Worm (Caenorhabditis elegans) whole organism, L3 larva: ENCODE data around the gene sra-29.

Experiments
- R02D3.7 ChIP-seq: fragments of 150-350 bp; optimal IDR thresholded peaks from 2 replicates; lab custom pipeline; 2014; ENCODE audit warnings: missing biosample characterization, missing genetic modification characterization
- ZK546.5 ChIP-seq: sonication (generic microtip); optimal IDR thresholded peaks from 2 replicates; lab custom pipeline; 2017; ENCODE audit warnings: missing biosample characterization, missing genetic modification characterization
- aly-2 ChIP-seq: fragments of 150-350 bp; optimal IDR thresholded peaks from 2 replicates; lab custom pipeline; 2014; ENCODE audit warnings: missing biosample characterization, missing genetic modification characterization
- ama-1 ChIP-seq: fragments of 150-350 bp; optimal IDR thresholded peaks from 2 replicates; lab custom pipeline; 2018
- ceh-28 ChIP-seq: fragments of 150-350 bp; optimal IDR thresholded peaks from 2 replicates; lab custom pipeline; 2014; ENCODE audit warnings: missing biosample characterization, missing genetic modification reagents, missing genetic modification characterization
- daf-12 ChIP-seq: fragments of 150-350 bp; optimal IDR thresholded peaks from 2 replicates; lab custom pipeline; 2014; ENCODE audit warnings: missing biosample characterization, missing genetic modification reagents, missing genetic modification characterization
- egl-5 ChIP-seq: fragments of 150-350 bp; optimal IDR thresholded peaks from 2 replicates; lab custom pipeline; 2017; ENCODE audit warnings: missing biosample characterization, missing genetic modification reagents, missing genetic modification characterization, inconsistent platforms
- elt-1 ChIP-seq: fragments of 150-350 bp; optimal IDR thresholded peaks from 2 replicates; lab custom pipeline; 2014; ENCODE audit warnings: missing biosample characterization, missing genetic modification characterization
- elt-2 ChIP-seq: sonication (generic microtip); optimal IDR thresholded peaks from 2 replicates; lab custom pipeline; 2016; ENCODE audit warnings: missing genetic modification reagents, mild to moderate bottlenecking, missing genetic modification characterization, missing compliant biosample characterization
- elt-3 ChIP-seq, 3 experiments: fragments of 150-350 bp in 1 of 3; sonication (generic microtip) in 2 of 3; optimal IDR thresholded peaks; 2 replicates in 2 of 3; 4 replicates in 1 of 3; lab custom pipeline; 2014 to 2017; ENCODE audit warnings: missing biosample characterization in 3 of 3, missing genetic modification characterization in 3 of 3
- fkh-10 ChIP-seq: sonication (generic microtip); optimal IDR thresholded peaks from 2 replicates; lab custom pipeline; 2017; ENCODE audit warnings: missing biosample characterization, missing genetic modification reagents, missing genetic modification characterization
- fos-1 ChIP-seq: fragments of 150-350 bp; optimal IDR thresholded peaks from 2 replicates; lab custom pipeline; 2014; ENCODE audit warnings: missing biosample characterization, missing genetic modification characterization
- hmg-11 ChIP-seq: sonication (generic microtip); optimal IDR thresholded peaks from 2 replicates; lab custom pipeline; 2016; ENCODE audit warnings: missing genetic modification characterization, missing compliant biosample characterization
- jun-1 ChIP-seq: fragments of 150-350 bp; optimal IDR thresholded peaks from 2 replicates; lab custom pipeline; 2014; ENCODE audit warnings: missing biosample characterization, missing genetic modification reagents, missing genetic modification characterization
- lin-39 ChIP-seq: fragments of 150-350 bp; optimal IDR thresholded peaks from 2 replicates; lab custom pipeline; 2018; ENCODE audit warnings: missing biosample characterization, missing genetic modification reagents, missing genetic modification characterization
- mml-1 ChIP-seq: fragments of 150-350 bp; sonication (generic microtip); optimal IDR thresholded peaks from 3 replicates; lab custom pipeline; 2014; ENCODE audit warnings: missing biosample characterization, missing genetic modification characterization
- nhr-11 ChIP-seq: fragments of 150-350 bp; optimal IDR thresholded peaks from 2 replicates; lab custom pipeline; 2014; ENCODE audit warnings: missing biosample characterization, missing genetic modification characterization
- nhr-12 ChIP-seq: fragments of 150-350 bp; optimal IDR thresholded peaks from 2 replicates; lab custom pipeline; 2014; ENCODE audit warnings: missing biosample characterization, missing genetic modification characterization
- nhr-23 ChIP-seq: fragments of 150-350 bp; optimal IDR thresholded peaks from 2 replicates; lab custom pipeline; 2014; ENCODE audit warnings: missing biosample characterization, missing genetic modification reagents, missing genetic modification characterization
- nhr-237 ChIP-seq: fragments of 150-350 bp; optimal IDR thresholded peaks from 2 replicates; lab custom pipeline; 2014; ENCODE audit warnings: missing biosample characterization, missing genetic modification characterization
- nhr-25 ChIP-seq: sonication (generic microtip); optimal IDR thresholded peaks from 2 replicates; lab custom pipeline; 2017; ENCODE audit warnings: missing biosample characterization, missing genetic modification characterization
- nhr-43 ChIP-seq: sonication (generic microtip); optimal IDR thresholded peaks from 2 replicates; lab custom pipeline; 2016; ENCODE audit warnings: mild to moderate bottlenecking, missing genetic modification characterization, missing compliant biosample characterization; ENCODE audit not compliant: poor library complexity, severe bottlenecking
- nhr-77 ChIP-seq: fragments of 150-350 bp; optimal IDR thresholded peaks from 2 replicates; lab custom pipeline; 2014; ENCODE audit warnings: missing biosample characterization, missing genetic modification characterization
- pha-4 ChIP-seq: fragments of 150-350 bp; optimal IDR thresholded peaks from 2 replicates; lab custom pipeline; 2014; ENCODE audit warnings: missing biosample characterization, missing genetic modification reagents, missing genetic modification characterization
- pqm-1 ChIP-seq: fragments of 150-350 bp; optimal IDR thresholded peaks from 2 replicates; lab custom pipeline; 2017; ENCODE audit warnings: missing biosample characterization, missing genetic modification characterization, inconsistent platforms
- sea-2 ChIP-seq: fragments of 150-350 bp; sonication (generic microtip); optimal IDR thresholded peaks from 4 replicates; lab custom pipeline; 2014; ENCODE audit warnings: missing biosample characterization, missing genetic modification reagents, missing genetic modification characterization
- snpc-4 ChIP-seq: fragments of 150-350 bp; optimal IDR thresholded peaks from 2 replicates; lab custom pipeline; 2014; ENCODE audit warnings: missing biosample characterization, missing genetic modification characterization
- unc-62 ChIP-seq: fragments of 150-350 bp; sonication (generic microtip); optimal IDR thresholded peaks from 4 replicates; lab custom pipeline; 2014; ENCODE audit warnings: missing biosample characterization, missing genetic modification reagents, missing genetic modification characterization
- zag-1 ChIP-seq: fragments of 150-350 bp; optimal IDR thresholded peaks from 2 replicates; lab custom pipeline; 2014; ENCODE audit warnings: missing biosample characterization, missing genetic modification characterization
- ztf-4 ChIP-seq: fragments of 150-350 bp; optimal IDR thresholded peaks from 2 replicates; lab custom pipeline; 2014; ENCODE audit warnings: missing biosample characterization, missing genetic modification characterization

The sra-29 gene

ce11 chrII:6597507-6597906 is 22.0 kb upstream of the sra-29 start:
- TF ChIP-seq jun-1 (tag; lab: Kevin White, UChicago) (no peak), nhr-77 (tag; lab: Kevin White, UChicago) (no peak), nhr-25 (tag; lab: Kevin White, UChicago) (no peak), ceh-28 (tag; lab: Kevin White, UChicago) (no peak), unc-62 (GFP tag; lab: Kevin White, UChicago) (no peak), sea-2 (GFP tag; lab: Kevin White, UChicago) (no peak), elt-1 (tag; lab: Kevin White, UChicago) (no peak), daf-12 (no peak), nhr-23 (tag; lab: Kevin White, UChicago) (no peak), fkh-10 (no peak), aly-2 (tag; lab: Kevin White, UChicago) (no peak), snpc-4 (tag; lab: Kevin White, UChicago) (no peak), egl-5 (tag; lab: Kevin White, UChicago) (no peak), hmg-11 (tag; lab: Kevin White, UChicago) (no peak), R02D3.7 (tag; lab: Kevin White, UChicago) (no peak), fos-1 (no peak), elt-2 (tag; lab: Kevin White, UChicago) (no peak), mml-1 (tag; lab: Kevin White, UChicago) (no peak), nhr-43 (tag; lab: Kevin White, UChicago) (no peak)

- no peak for TF ChIP-seq jun-1 (tag; lab: Kevin White, UChicago)
These were observed 18.6 kb upstream of the sra-29 start, which contains the start of gene aipr-1 for ce11 chrII:6594151-6594550. aipr-1 (minus strand) TSS chrII:6594251.

- TF ChIP-seq zag-1 (tag; lab: Kevin White, UChicago) (no peak), R02D3.7 (tag; lab: Kevin White, UChicago) (no peak), ztf-4 (no peak), nhr-25 (tag; lab: Kevin White, UChicago) (no peak), mml-1 (tag; lab: Kevin White, UChicago) (no peak), nhr-11 (tag; lab: Kevin White, UChicago) (no peak), nhr-43 (tag; lab: Kevin White, UChicago) (no peak), ZK546.5 (tag; lab: Kevin White, UChicago) (no peak), nhr-12 (tag; lab: Kevin White, UChicago) (no peak), nhr-237 (tag; lab: Kevin White, UChicago) (no peak), nhr-77 (tag; lab: Kevin White, UChicago) (no peak), lin-39 (tag; lab: Kevin White, UChicago) (no peak), fkh-10 (no peak), pqm-1 (tag; lab: Kevin White, UChicago) (no peak)
These were observed 16.7 kb upstream of the sra-29 start, which contains the start of gene C56C10.9 for ce11 chrII:6592251-6592650. C56C10.9 (minus strand) TSS chrII:6592351.

ce11 chrII:6591000-6591399 is 15.5 kb upstream of the sra-29 start:
- TF ChIP-seq fkh-10: no peak
- TF ChIP-seq ama-1: peak; percentile 70

ce11 chrII:6589408-6589807 is 13.9 kb upstream of the sra-29 start, which contains the start of gene vps-32.1:
vps-32.1 (plus strand) TSS chrII:6589708.
- TF ChIP-seq ZK546.5 (tag; lab: Kevin White, UChicago) (no peak), fos-1 (peak; percentile 19), nhr-25 (tag; lab: Kevin White, UChicago) (no peak), nhr-237 (tag; lab: Kevin White, UChicago) (no peak), ama-1 (no peak), jun-1 (tag; lab: Kevin White, UChicago) (no peak), R02D3.7 (tag; lab: Kevin White, UChicago) (no peak), pha-4 (tag; lab: Kevin White, UChicago) (peak; percentile 21), elt-3 (tag; optimal IDR thresholded peaks at IDR 0.05; lab: Kevin White, UChicago) (no peak), pqm-1 (tag; lab: Kevin White, UChicago) (peak; percentile 49), aly-2 (tag; lab: Kevin White, UChicago) (no peak)
